Worm (Caenorhabditis elegans) whole organism, L3 larva: ENCODE results near the gene mup-2.

Experiments used
- R02D3.7 ChIP-seq: fragments of 150-350 bp; optimal IDR thresholded peaks from 2 replicates; lab custom pipeline; 2014; ENCODE audit warnings: missing biosample characterization, missing genetic modification characterization
- ZK546.5 ChIP-seq: sonication (generic microtip); optimal IDR thresholded peaks from 2 replicates; lab custom pipeline; 2017; ENCODE audit warnings: missing biosample characterization, missing genetic modification characterization
- aly-2 ChIP-seq: fragments of 150-350 bp; optimal IDR thresholded peaks from 2 replicates; lab custom pipeline; 2014; ENCODE audit warnings: missing biosample characterization, missing genetic modification characterization
- ama-1 ChIP-seq: fragments of 150-350 bp; optimal IDR thresholded peaks from 2 replicates; lab custom pipeline; 2018
- ceh-16 ChIP-seq: sonication (generic microtip); optimal IDR thresholded peaks from 2 replicates; lab custom pipeline; 2017; ENCODE audit warnings: missing biosample characterization, missing genetic modification characterization
- ceh-28 ChIP-seq: fragments of 150-350 bp; optimal IDR thresholded peaks from 2 replicates; lab custom pipeline; 2014; ENCODE audit warnings: missing biosample characterization, missing genetic modification reagents, missing genetic modification characterization
- ceh-82 ChIP-seq: fragments of 150-350 bp; optimal IDR thresholded peaks from 2 replicates; lab custom pipeline; 2014; ENCODE audit warnings: missing biosample characterization, missing genetic modification characterization
- ceh-9 ChIP-seq: sonication (generic microtip); optimal IDR thresholded peaks from 2 replicates; lab custom pipeline; 2018; ENCODE audit warnings: missing biosample characterization, missing genetic modification characterization
- daf-12 ChIP-seq: fragments of 150-350 bp; optimal IDR thresholded peaks from 2 replicates; lab custom pipeline; 2014; ENCODE audit warnings: missing biosample characterization, missing genetic modification reagents, missing genetic modification characterization
- egl-27 ChIP-seq: sonication (generic microtip); optimal IDR thresholded peaks from 4 replicates; lab custom pipeline; 2017; ENCODE audit warnings: missing biosample characterization, missing genetic modification reagents, missing genetic modification characterization
- egl-5 ChIP-seq: fragments of 150-350 bp; optimal IDR thresholded peaks from 2 replicates; lab custom pipeline; 2017; ENCODE audit warnings: missing biosample characterization, missing genetic modification reagents, missing genetic modification characterization, inconsistent platforms
- elt-1 ChIP-seq: fragments of 150-350 bp; optimal IDR thresholded peaks from 2 replicates; lab custom pipeline; 2014; ENCODE audit warnings: missing biosample characterization, missing genetic modification characterization
- elt-2 ChIP-seq: sonication (generic microtip); optimal IDR thresholded peaks from 2 replicates; lab custom pipeline; 2016; ENCODE audit warnings: missing genetic modification reagents, mild to moderate bottlenecking, missing genetic modification characterization, missing compliant biosample characterization
- elt-3 ChIP-seq, 3 experiments: fragments of 150-350 bp in 1 of 3; sonication (generic microtip) in 2 of 3; optimal IDR thresholded peaks; 2 replicates in 2 of 3; 4 replicates in 1 of 3; lab custom pipeline; 2014 to 2017; ENCODE audit warnings: missing biosample characterization in 3 of 3, missing genetic modification characterization in 3 of 3
- eor-1 ChIP-seq, 2 experiments: fragments of 150-350 bp; optimal IDR thresholded peaks; 2 replicates each; lab custom pipeline; 2014 to 2018; ENCODE audit warnings: missing biosample characterization in 2 of 2, missing genetic modification characterization in 2 of 2
- fkh-10 ChIP-seq: sonication (generic microtip); optimal IDR thresholded peaks from 2 replicates; lab custom pipeline; 2017; ENCODE audit warnings: missing biosample characterization, missing genetic modification reagents, missing genetic modification characterization
- fkh-2 ChIP-seq: fragments of 150-350 bp; optimal IDR thresholded peaks from 2 replicates; lab custom pipeline; 2014; ENCODE audit warnings: missing biosample characterization, missing genetic modification reagents, missing genetic modification characterization
- fos-1 ChIP-seq: fragments of 150-350 bp; optimal IDR thresholded peaks from 2 replicates; lab custom pipeline; 2014; ENCODE audit warnings: missing biosample characterization, missing genetic modification characterization
- hmg-11 ChIP-seq: sonication (generic microtip); optimal IDR thresholded peaks from 2 replicates; lab custom pipeline; 2016; ENCODE audit warnings: missing genetic modification characterization, missing compliant biosample characterization
- jun-1 ChIP-seq: fragments of 150-350 bp; optimal IDR thresholded peaks from 2 replicates; lab custom pipeline; 2014; ENCODE audit warnings: missing biosample characterization, missing genetic modification reagents, missing genetic modification characterization
- lin-15B ChIP-seq: fragments of 150-350 bp; optimal IDR thresholded peaks from 2 replicates; lab custom pipeline; 2014; ENCODE audit warnings: missing biosample characterization, missing genetic modification characterization
- lin-39 ChIP-seq: fragments of 150-350 bp; optimal IDR thresholded peaks from 2 replicates; lab custom pipeline; 2018; ENCODE audit warnings: missing biosample characterization, missing genetic modification reagents, missing genetic modification characterization
- lsy-12 ChIP-seq: sonication (generic microtip); optimal IDR thresholded peaks from 2 replicates; lab custom pipeline; 2016; ENCODE audit warnings: mild to moderate bottlenecking, missing genetic modification characterization, missing compliant biosample characterization
- mdl-1 ChIP-seq: fragments of 150-350 bp; optimal IDR thresholded peaks from 2 replicates; lab custom pipeline; 2014; ENCODE audit warnings: missing biosample characterization, missing genetic modification characterization
- mml-1 ChIP-seq: fragments of 150-350 bp; sonication (generic microtip); optimal IDR thresholded peaks from 3 replicates; lab custom pipeline; 2014; ENCODE audit warnings: missing biosample characterization, missing genetic modification characterization
- nfya-1 ChIP-seq: sonication (generic microtip); optimal IDR thresholded peaks from 2 replicates; lab custom pipeline; 2017; ENCODE audit warnings: missing genetic modification characterization, mild to moderate bottlenecking, missing compliant biosample characterization, antibody characterized with exemption, moderate library complexity; ENCODE audit not compliant: insufficient read depth
- nhr-11 ChIP-seq: fragments of 150-350 bp; optimal IDR thresholded peaks from 2 replicates; lab custom pipeline; 2014; ENCODE audit warnings: missing biosample characterization, missing genetic modification characterization
- nhr-12 ChIP-seq: fragments of 150-350 bp; optimal IDR thresholded peaks from 2 replicates; lab custom pipeline; 2014; ENCODE audit warnings: missing biosample characterization, missing genetic modification characterization
- nhr-23 ChIP-seq: fragments of 150-350 bp; optimal IDR thresholded peaks from 2 replicates; lab custom pipeline; 2014; ENCODE audit warnings: missing biosample characterization, missing genetic modification reagents, missing genetic modification characterization
- nhr-237 ChIP-seq: fragments of 150-350 bp; optimal IDR thresholded peaks from 2 replicates; lab custom pipeline; 2014; ENCODE audit warnings: missing biosample characterization, missing genetic modification characterization
- nhr-25 ChIP-seq: sonication (generic microtip); optimal IDR thresholded peaks from 2 replicates; lab custom pipeline; 2017; ENCODE audit warnings: missing biosample characterization, missing genetic modification characterization
- nhr-28 ChIP-seq: fragments of 150-350 bp; optimal IDR thresholded peaks from 2 replicates; lab custom pipeline; 2014; ENCODE audit warnings: missing biosample characterization, missing genetic modification characterization
- nhr-43 ChIP-seq: sonication (generic microtip); optimal IDR thresholded peaks from 2 replicates; lab custom pipeline; 2016; ENCODE audit warnings: mild to moderate bottlenecking, missing genetic modification characterization, missing compliant biosample characterization; ENCODE audit not compliant: poor library complexity, severe bottlenecking
- nhr-67 ChIP-seq: fragments of 150-350 bp; optimal IDR thresholded peaks from 2 replicates; lab custom pipeline; 2014; ENCODE audit warnings: missing biosample characterization, missing genetic modification characterization
- nhr-76 ChIP-seq: fragments of 150-350 bp; sonication (generic microtip); optimal IDR thresholded peaks from 5 replicates; lab custom pipeline; 2014; ENCODE audit warnings: missing biosample characterization, missing genetic modification characterization
- nhr-77 ChIP-seq: fragments of 150-350 bp; optimal IDR thresholded peaks from 2 replicates; lab custom pipeline; 2014; ENCODE audit warnings: missing biosample characterization, missing genetic modification characterization
- pha-4 ChIP-seq: fragments of 150-350 bp; optimal IDR thresholded peaks from 2 replicates; lab custom pipeline; 2014; ENCODE audit warnings: missing biosample characterization, missing genetic modification reagents, missing genetic modification characterization
- pqm-1 ChIP-seq: fragments of 150-350 bp; optimal IDR thresholded peaks from 2 replicates; lab custom pipeline; 2017; ENCODE audit warnings: missing biosample characterization, missing genetic modification characterization, inconsistent platforms
- sea-2 ChIP-seq: fragments of 150-350 bp; sonication (generic microtip); optimal IDR thresholded peaks from 4 replicates; lab custom pipeline; 2014; ENCODE audit warnings: missing biosample characterization, missing genetic modification reagents, missing genetic modification characterization
- skn-1 ChIP-seq: fragments of 150-350 bp; optimal IDR thresholded peaks from 2 replicates; lab custom pipeline; 2014; ENCODE audit warnings: missing biosample characterization, missing genetic modification characterization
- snpc-4 ChIP-seq: fragments of 150-350 bp; optimal IDR thresholded peaks from 2 replicates; lab custom pipeline; 2014; ENCODE audit warnings: missing biosample characterization, missing genetic modification characterization
- tbx-2 ChIP-seq: sonication (generic microtip); optimal IDR thresholded peaks from 2 replicates; lab custom pipeline; 2016; ENCODE audit warnings: mild to moderate bottlenecking, missing genetic modification characterization, missing compliant biosample characterization
- unc-39 ChIP-seq: sonication (generic microtip); optimal IDR thresholded peaks from 4 replicates; lab custom pipeline; 2017; ENCODE audit warnings: missing biosample characterization, missing genetic modification characterization
- unc-62 ChIP-seq: fragments of 150-350 bp; sonication (generic microtip); optimal IDR thresholded peaks from 4 replicates; lab custom pipeline; 2014; ENCODE audit warnings: missing biosample characterization, missing genetic modification reagents, missing genetic modification characterization
- zag-1 ChIP-seq: fragments of 150-350 bp; optimal IDR thresholded peaks from 2 replicates; lab custom pipeline; 2014; ENCODE audit warnings: missing biosample characterization, missing genetic modification characterization
- ztf-11 ChIP-seq: fragments of 150-350 bp; optimal IDR thresholded peaks from 2 replicates; lab custom pipeline; 2014; ENCODE audit warnings: missing biosample characterization, missing genetic modification characterization
- ztf-4 ChIP-seq: fragments of 150-350 bp; optimal IDR thresholded peaks from 2 replicates; lab custom pipeline; 2014; ENCODE audit warnings: missing biosample characterization, missing genetic modification characterization

The mup-2 gene

DNA sequence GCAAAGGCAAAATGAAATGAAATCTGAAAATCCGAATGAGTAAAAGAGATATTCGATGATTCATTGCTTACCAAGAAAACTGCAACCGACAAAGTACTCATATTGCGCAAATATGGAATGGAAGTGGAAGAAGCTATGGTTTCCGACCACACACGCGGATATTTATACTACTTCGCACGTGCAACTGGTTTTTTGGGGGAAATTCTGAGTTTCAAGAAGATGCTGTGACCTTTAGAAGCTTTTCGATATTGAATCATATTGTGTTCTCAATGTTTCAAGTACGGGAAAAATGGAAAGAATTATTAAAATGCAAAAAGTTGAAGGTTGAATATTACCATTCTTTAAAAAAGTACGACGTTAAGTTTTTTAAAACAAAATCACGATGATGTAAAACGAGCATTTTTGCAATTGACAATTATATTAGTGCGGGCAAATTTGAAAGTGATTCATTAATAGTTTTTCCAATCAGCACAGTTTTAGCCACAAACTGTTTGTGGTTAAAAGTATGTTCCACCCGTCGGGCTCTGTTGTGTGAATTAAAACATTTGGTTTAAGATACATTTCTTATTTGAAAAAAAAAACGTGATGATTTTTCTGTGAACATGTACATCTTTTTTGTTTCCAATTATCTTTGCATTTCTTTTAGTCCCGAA lies 40.9 kb upstream of the mup-2 start, which contains the start of the genes grl-6 and K10C2.6:
Gene grl-6 (minus strand): TSS at position 101 of the 653 bp plus-strand sequence.
Gene K10C2.6 (plus strand): TSS at position 603 of the 653 bp plus-strand sequence.
- TF ChIP-seq nhr-23 (tag; lab: Kevin White, UChicago) = no peak
- TF ChIP-seq, all 47 proteins: peak for 0

DNA sequence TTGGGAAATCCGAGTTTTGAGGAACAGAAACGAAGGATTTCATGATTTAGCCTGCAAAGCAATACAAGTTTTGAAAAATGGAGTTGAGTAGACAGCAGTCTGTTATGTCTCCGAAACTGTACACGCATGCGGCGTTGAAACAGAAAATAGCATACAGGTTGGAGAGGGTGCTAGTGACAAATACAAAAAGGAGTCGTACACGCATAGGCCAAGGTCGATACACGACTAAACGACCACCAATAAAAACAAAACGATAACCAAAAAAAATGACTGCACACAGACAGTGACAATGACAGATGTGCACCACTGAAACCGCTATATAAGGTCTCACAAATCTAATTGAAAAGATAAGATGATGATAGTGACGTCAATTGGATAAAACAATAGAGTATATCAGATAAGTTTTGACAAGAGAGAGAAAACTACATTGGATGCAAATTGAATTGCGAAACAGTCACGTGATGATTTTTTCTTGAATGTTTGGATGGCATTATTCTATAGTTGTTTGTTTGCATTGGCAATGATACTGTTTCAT lies 38.9 kb upstream of the mup-2 start, which contains the start of gene fah-1:
Gene fah-1 (minus strand): TSS at position 51 of the 535 bp plus-strand sequence.
- TF ChIP-seq fkh-2 = no peak
- no peak for TF ChIP-seq nhr-76
- no peak for TF ChIP-seq ztf-4 (tag; lab: Kevin White, UChicago)
- peak; percentile 79 for TF ChIP-seq elt-2 (tag; lab: Kevin White, UChicago)
- no peak for TF ChIP-seq mml-1 (tag; lab: Kevin White, UChicago)
- no peak for TF ChIP-seq ceh-9
- no peak for TF ChIP-seq unc-39 (tag; lab: Kevin White, UChicago)
- no peak for TF ChIP-seq egl-5
- no peak for TF ChIP-seq nhr-12
- peak; percentile 67 for TF ChIP-seq nhr-23 (tag; lab: Kevin White, UChicago)
- no peak for TF ChIP-seq R02D3.7 (tag; lab: Kevin White, UChicago)
- no peak for TF ChIP-seq eor-1 (tag; optimal IDR thresholded peaks at IDR 0.05; lab: Kevin White, UChicago)
- no peak for TF ChIP-seq aly-2
- TF ChIP-seq nhr-77 = no peak
- TF ChIP-seq fos-1 (tag; lab: Kevin White, UChicago) = no peak
- TF ChIP-seq mdl-1 = peak; percentile 31
- TF ChIP-seq nhr-43 (tag; lab: Kevin White, UChicago) = peak; percentile 64
- no peak for TF ChIP-seq nhr-28 (tag; lab: Kevin White, UChicago)
- TF ChIP-seq sea-2 (GFP tag; lab: Kevin White, UChicago) = no peak
- no peak for TF ChIP-seq pha-4 (tag; lab: Kevin White, UChicago)
- no peak for TF ChIP-seq lin-39 (tag; lab: Kevin White, UChicago)
- TF ChIP-seq elt-1 (tag; lab: Kevin White, UChicago) = peak; percentile 51
- TF ChIP-seq nhr-67 = no peak
- TF ChIP-seq egl-27 = no peak
- no peak for TF ChIP-seq pqm-1 (tag; lab: Kevin White, UChicago)
- TF ChIP-seq unc-62 (GFP tag; lab: Kevin White, UChicago) = peak; percentile 34
- TF ChIP-seq ceh-28 (tag; lab: Kevin White, UChicago) = peak; percentile 71
- TF ChIP-seq jun-1 (tag; lab: Kevin White, UChicago) = peak; percentile 55
- no peak for TF ChIP-seq hmg-11 (tag; lab: Kevin White, UChicago)
- no peak for TF ChIP-seq daf-12 (tag; lab: Kevin White, UChicago)
- no peak for TF ChIP-seq ceh-82 (tag; lab: Kevin White, UChicago)
- no peak for TF ChIP-seq nhr-237 (tag; lab: Kevin White, UChicago)
- no peak for TF ChIP-seq nfya-1 (tag; lab: Kevin White, UChicago)
- TF ChIP-seq nhr-25 (tag; lab: Kevin White, UChicago) = peak; percentile 78
- no peak for TF ChIP-seq ztf-11 (tag; lab: Kevin White, UChicago)
- no peak for TF ChIP-seq ama-1 (lab: Kevin White, UChicago)
- no peak for TF ChIP-seq zag-1 (tag; lab: Kevin White, UChicago)
- TF ChIP-seq lsy-12 (tag; lab: Kevin White, UChicago) = no peak
- no peak for TF ChIP-seq snpc-4 (tag; lab: Kevin White, UChicago)
- TF ChIP-seq ZK546.5 (tag; lab: Kevin White, UChicago) = no peak
- no peak for TF ChIP-seq ceh-16
- TF ChIP-seq nhr-11 (tag; lab: Kevin White, UChicago) = no peak
- TF ChIP-seq lin-15B (tag; lab: Kevin White, UChicago) = no peak
- TF ChIP-seq tbx-2 = no peak
- peak in 2 of 3 experiments; percentile 61 to 89 for TF ChIP-seq elt-3 (tag; optimal IDR thresholded peaks at IDR 0.05; lab: Kevin White, UChicago)
- peak; percentile 20 for TF ChIP-seq skn-1
- no peak for TF ChIP-seq fkh-10
